Fruit fly (Drosophila melanogaster): ENCODE data around the gene sinah.

sinah gene

DNA sequence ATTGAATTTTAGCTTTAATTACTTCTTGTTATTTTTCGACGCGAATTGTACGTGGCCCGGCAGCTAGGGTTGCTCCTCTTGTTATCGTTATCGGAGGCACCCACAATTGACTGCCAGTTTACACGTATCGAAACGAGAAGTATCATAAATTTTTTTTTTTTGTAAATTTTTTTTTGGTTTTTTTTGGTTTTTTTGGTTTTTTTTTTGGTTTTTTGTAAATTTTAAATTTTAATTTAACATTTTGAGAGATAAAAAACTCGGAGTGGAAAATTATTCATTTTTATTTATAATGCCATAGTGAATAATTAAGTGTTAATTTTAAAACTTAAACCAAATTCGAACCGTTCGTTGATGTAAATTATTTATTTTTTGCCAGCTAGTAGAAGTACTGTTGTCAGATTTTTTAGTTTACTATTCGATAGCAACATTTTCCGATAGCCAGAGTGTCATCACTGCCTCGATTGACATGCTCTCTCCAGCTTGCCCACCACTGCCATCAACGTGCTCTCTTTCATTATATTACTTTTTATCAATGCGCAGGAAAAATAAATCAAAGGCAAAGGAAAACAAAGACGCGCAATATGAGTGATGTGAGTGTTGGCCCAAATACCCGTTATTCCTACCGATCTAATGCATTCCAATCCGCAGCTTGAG, 13.8 kb upstream of the sinah start, which contains the start of the genes kud and Zcchc7 (continued):
- TF ChIP-seq Aef1 (GFP tag; IDR thresholded peaks at IDR 0.05): 0 out of 3 replicates have a peak, but pooled peaks have one; percentile 26
- TF ChIP-seq CG11085 (GFP tag; IDR thresholded peaks at IDR 0.05): 0 out of 2 replicates have a peak, but pooled peaks have one; percentile 8
- no peak for TF ChIP-seq CG3407 (GFP tag; optimal IDR thresholded peaks at IDR 0.05)
- TF ChIP-seq CG12391 (tag; optimal IDR thresholded peaks at IDR 0.05): peak; percentile 83
- TF ChIP-seq lbe (GFP tag; optimal IDR thresholded peaks at IDR 0.05): peak; percentile 43
- TF ChIP-seq CG12219 (GFP tag; optimal IDR thresholded peaks at IDR 0.05): no peak
- TF ChIP-seq Hr51 (GFP tag; optimal IDR thresholded peaks at IDR 0.05): peak in 1 of 2 experiments; percentile 59
- TF ChIP-seq Camta (GFP tag; optimal IDR thresholded peaks at IDR 0.05): peak; percentile 59
- peak; percentile 21 for TF ChIP-seq gcm2 (GFP tag; optimal IDR thresholded peaks at IDR 0.05)
- TF ChIP-seq Meics (GFP tag; optimal IDR thresholded peaks at IDR 0.05): peak; percentile 71
- TF ChIP-seq CG7556 (GFP tag; optimal IDR thresholded peaks at IDR 0.05): peak; percentile 71
- TF ChIP-seq cato (GFP tag; optimal IDR thresholded peaks at IDR 0.05; ENCODE audit: borderline replicate concordance): peak; percentile 30
- TF ChIP-seq CG1647 (GFP tag; optimal IDR thresholded peaks at IDR 0.05): peak; percentile 25
- TF ChIP-seq CG8388 (GFP tag; optimal IDR thresholded peaks at IDR 0.05): peak; percentile 21
- peak; percentile 82 for TF ChIP-seq CG13424 (tag; optimal IDR thresholded peaks at IDR 0.05)
- TF ChIP-seq insv (GFP tag; optimal IDR thresholded peaks at IDR 0.05): peak in 1 of 2 experiments; percentile 50
- no peak for TF ChIP-seq CG10147 (GFP tag; optimal IDR thresholded peaks at IDR 0.05)
- peak in 1 of 2 experiments; percentile 59 for TF ChIP-seq chif (GFP tag; optimal IDR thresholded peaks at IDR 0.05)
- TF ChIP-seq pros (GFP tag; optimal IDR thresholded peaks at IDR 0.05): no peak
- TF ChIP-seq CG10366 (GFP tag; IDR thresholded peaks at IDR 0.05): peak; percentile 24; the same call in 1 of the 2 replicates
- TF ChIP-seq Scr (GFP tag; IDR thresholded peaks at IDR 0.05; ENCODE audit: partially characterized antibody): no peak
- TF ChIP-seq Dbx (GFP tag; IDR thresholded peaks at IDR 0.05): peak; percentile 28; the same call in 1 of the 3 replicates
- TF ChIP-seq CG10654 (GFP tag; optimal IDR thresholded peaks at IDR 0.05): peak; percentile 42
- TF ChIP-seq D19B (GFP tag; optimal IDR thresholded peaks at IDR 0.05): peak; percentile 23
- TF ChIP-seq Drgx (GFP tag; IDR thresholded peaks at IDR 0.05): 0 out of 2 replicates have a peak, but pooled peaks have one; percentile 7
- TF ChIP-seq wor (GFP tag; IDR thresholded peaks at IDR 0.05): no peak
- TF ChIP-seq sd (tag; optimal IDR thresholded peaks at IDR 0.05): no peak
- TF ChIP-seq maf-S (GFP tag; optimal IDR thresholded peaks at IDR 0.05): peak; percentile 36
- TF ChIP-seq Abd-B (GFP tag; optimal IDR thresholded peaks at IDR 0.05): peak; percentile 47
- peak; percentile 9 for TF ChIP-seq CG33213 (GFP tag; optimal IDR thresholded peaks at IDR 0.05)
- peak; percentile 88 for TF ChIP-seq Sry-δ (GFP tag; optimal IDR thresholded peaks at IDR 0.05)
- TF ChIP-seq Usf (GFP tag; optimal IDR thresholded peaks at IDR 0.05): peak; percentile 26
- peak; percentile 84 for TF ChIP-seq Xbp1 (GFP tag; optimal IDR thresholded peaks at IDR 0.05)
- peak; percentile 79 for TF ChIP-seq Nf-YC (tag; optimal IDR thresholded peaks at IDR 0.05)
- TF ChIP-seq pzg (GFP tag; optimal IDR thresholded peaks at IDR 0.05): peak; percentile 47
- no peak for TF ChIP-seq Neu2 (GFP tag; optimal IDR thresholded peaks at IDR 0.05; ENCODE audit: borderline replicate concordance)
- TF ChIP-seq CG14441 (GFP tag; IDR thresholded peaks at IDR 0.05): peak; percentile 22; the same call in 1 of the 2 replicates
- TF ChIP-seq HLH4C (GFP tag; IDR thresholded peaks at IDR 0.05; ENCODE audit: partially characterized antibody): peak; percentile 63; the same call in 2 of the 3 replicates
- TF ChIP-seq NfI (GFP tag; optimal IDR thresholded peaks at IDR 0.05): peak; percentile 65
- no peak for TF ChIP-seq hth (optimal IDR thresholded peaks at IDR 0.05)
- TF ChIP-seq az2 (GFP tag; optimal IDR thresholded peaks at IDR 0.05): peak; percentile 60
- peak; percentile 17 for TF ChIP-seq CG12942 (GFP tag; optimal IDR thresholded peaks at IDR 0.05)
- peak; percentile 27; the same call in 1 of the 2 replicates for TF ChIP-seq E2f2 (GFP tag; IDR thresholded peaks at IDR 0.05)
- TF ChIP-seq pita (GFP tag; optimal IDR thresholded peaks at IDR 0.05): no peak
- peak; percentile 64 for TF ChIP-seq HLH54F (GFP tag; optimal IDR thresholded peaks at IDR 0.05)
- TF ChIP-seq stwl (tag; optimal IDR thresholded peaks at IDR 0.05): peak; percentile 79
- no peak for TF ChIP-seq Mrtf (GFP tag; IDR thresholded peaks at IDR 0.05)
- peak; percentile 16; the same call in 1 of the 2 replicates for TF ChIP-seq CG4404 (GFP tag; IDR thresholded peaks at IDR 0.05)
- TF ChIP-seq CG7928 (GFP tag; optimal IDR thresholded peaks at IDR 0.05): peak; percentile 22
